Fruit fly (Drosophila melanogaster): ENCODE measurements around the gene CG3529.

CG3529 gene

DNA sequence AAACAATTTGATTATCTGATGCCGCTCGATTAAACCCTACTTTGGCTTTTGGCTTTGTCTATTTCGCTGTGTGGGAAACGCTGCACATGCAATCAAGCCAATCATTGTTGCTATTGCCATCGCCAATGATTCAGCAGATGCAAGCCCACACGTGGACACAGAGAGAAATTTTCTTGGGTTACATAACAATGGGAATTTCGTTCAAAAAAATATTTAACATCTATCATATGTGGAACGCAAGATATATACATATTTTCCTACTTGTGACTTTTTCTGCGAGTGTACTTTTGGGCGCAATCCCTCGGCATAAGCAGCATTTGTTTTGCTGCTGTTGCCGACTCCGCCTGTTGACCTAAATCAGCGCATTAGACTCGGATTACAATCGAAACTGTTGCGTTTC lies 27.3 kb upstream of the CG3529 start:
- TF ChIP-seq CG8478 (optimal IDR thresholded peaks at IDR 0.05), result no peak
- TF ChIP-seq CTCF (optimal IDR thresholded peaks at IDR 0.05), result no peak

DNA sequence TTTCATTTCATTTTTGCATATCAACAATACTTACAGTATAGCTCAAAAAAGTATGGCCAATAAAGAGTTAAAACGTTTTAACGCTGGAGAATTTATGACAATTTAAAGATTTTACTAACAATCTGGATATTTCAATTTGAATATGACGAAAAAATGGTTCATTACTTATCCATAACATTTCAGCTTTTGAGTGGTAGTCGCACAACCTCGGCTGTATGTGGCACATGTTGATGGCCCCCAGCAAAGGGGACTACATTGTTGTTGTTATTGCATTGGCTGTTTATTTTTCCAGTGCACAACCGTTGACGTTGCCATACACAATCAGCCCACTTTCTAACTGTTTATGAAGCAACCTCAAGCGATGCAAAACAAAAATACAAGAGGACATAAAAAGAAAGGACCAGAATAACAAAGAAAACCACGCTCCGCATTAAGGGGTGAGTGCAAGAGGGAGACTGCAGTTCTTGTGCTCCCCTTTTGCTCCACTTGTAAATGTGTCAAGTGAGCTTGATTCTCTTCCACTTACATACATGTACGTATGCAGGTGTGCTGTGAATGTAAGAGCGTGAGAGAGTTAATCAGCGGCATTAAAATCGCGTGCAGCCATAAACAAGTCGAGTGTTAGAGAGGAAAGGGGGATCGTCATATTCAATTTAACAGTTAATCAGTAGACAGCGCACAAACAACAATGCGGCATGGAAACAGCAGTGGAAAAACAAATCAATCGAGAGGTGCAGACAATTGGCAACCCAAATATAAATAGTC lies 26.4 kb upstream of the CG3529 start:
- no peak for TF ChIP-seq CTCF (optimal IDR thresholded peaks at IDR 0.05)
- no peak for TF ChIP-seq CG8478 (optimal IDR thresholded peaks at IDR 0.05)

DNA sequence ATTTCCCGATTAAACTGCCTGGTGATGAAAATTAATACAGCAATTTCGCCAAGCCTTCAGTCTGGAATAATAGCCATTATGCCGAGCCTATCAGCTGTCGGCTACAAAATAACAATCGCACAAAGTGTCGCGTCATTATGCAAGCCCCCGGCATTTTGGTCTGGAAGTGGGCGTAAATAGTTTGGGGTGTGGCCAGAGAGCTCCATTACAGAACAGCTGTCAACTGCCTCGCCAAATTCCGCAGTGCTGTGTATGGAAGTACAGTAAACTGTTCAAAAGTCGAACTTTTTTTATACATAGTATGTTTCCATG lies 25.9 kb upstream of the CG3529 start:
- no peak for TF ChIP-seq CTCF (optimal IDR thresholded peaks at IDR 0.05)
- no peak for TF ChIP-seq CG8478 (optimal IDR thresholded peaks at IDR 0.05)

DNA sequence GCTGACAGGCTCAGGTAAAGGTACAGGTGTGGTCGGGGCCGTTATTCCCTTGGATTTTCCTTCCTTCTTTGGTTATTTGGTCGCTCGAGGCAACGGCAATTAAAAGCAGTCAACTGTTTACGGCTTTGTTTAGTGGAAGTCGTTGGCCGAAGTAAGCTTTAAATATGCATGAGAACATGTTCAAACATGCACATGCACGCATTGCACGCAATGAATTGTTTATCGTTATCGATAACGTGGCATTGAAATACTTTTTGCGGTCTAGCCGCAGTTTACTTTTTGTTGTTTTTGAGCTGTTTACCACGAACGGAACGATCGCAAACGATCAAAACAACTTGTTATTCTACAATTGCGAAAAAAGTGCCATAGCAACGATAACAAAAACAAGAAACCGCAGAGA lies 25.0 kb upstream of the CG3529 start:
- TF ChIP-seq CTCF (optimal IDR thresholded peaks at IDR 0.05), result no peak
- no peak for TF ChIP-seq CG8478 (optimal IDR thresholded peaks at IDR 0.05)

DNA sequence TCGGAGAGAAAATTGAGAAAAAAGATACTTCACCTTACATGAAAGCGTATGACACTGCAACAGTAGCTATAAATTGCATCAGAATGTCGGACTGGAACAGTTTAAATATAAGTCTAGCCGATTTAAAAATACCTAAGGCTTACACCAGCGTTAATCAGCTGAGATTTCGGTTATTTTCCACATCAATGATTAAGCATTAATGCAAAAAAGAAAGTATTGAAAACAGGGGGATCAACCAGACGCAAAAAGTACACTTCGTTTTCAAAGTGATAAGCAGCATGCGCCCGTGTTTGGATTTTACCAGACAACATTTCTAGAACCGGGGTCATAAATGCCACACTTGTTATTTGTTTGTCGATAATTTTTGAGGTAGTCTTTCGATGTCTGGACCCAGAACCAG lies 24.5 kb upstream of the CG3529 start:
- TF ChIP-seq CG8478 (optimal IDR thresholded peaks at IDR 0.05) (no peak), CTCF (optimal IDR thresholded peaks at IDR 0.05) (no peak)

DNA sequence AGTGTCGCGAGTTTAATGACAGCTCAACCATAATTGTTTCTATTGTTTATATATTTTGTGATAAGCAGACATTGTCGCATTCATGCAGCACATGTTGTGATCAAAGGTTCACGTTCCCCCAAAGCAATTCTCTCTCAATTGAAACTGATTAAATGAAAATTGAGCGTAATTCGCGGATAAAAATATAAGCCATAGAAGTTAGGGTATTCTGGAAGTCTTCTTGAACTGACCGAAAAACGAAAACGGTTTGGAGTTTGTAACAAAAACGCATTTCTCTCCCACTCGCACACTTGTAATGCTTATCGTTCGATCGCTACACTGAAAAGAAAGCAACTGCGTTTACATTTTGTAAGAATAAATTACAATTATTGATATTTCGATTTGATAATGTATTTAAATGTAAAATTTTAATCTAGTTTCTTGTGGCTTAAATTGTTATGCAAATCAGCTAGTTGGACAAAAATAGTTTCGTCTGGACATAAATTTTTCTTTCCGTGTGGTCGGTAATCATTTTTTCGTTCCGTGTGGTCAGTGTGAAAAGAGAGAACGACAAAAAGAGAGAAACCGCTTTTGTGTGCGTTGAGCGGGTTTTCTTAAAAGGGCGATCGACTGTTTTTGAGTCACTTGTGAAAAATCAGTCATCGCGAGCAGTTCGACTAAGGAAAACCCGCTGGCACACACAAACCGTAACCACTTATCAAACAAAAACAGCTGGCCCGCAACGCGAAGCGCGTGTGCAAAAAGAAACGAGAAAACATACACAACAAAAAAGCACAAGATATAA lies 23.8 kb upstream of the CG3529 start, which contains the start of gene aay:
TSS of gene aay (plus strand) at position 618 of the 784 bp plus-strand sequence.
- TF ChIP-seq CTCF (optimal IDR thresholded peaks at IDR 0.05) (no peak), CG8478 (optimal IDR thresholded peaks at IDR 0.05) (no peak)

DNA sequence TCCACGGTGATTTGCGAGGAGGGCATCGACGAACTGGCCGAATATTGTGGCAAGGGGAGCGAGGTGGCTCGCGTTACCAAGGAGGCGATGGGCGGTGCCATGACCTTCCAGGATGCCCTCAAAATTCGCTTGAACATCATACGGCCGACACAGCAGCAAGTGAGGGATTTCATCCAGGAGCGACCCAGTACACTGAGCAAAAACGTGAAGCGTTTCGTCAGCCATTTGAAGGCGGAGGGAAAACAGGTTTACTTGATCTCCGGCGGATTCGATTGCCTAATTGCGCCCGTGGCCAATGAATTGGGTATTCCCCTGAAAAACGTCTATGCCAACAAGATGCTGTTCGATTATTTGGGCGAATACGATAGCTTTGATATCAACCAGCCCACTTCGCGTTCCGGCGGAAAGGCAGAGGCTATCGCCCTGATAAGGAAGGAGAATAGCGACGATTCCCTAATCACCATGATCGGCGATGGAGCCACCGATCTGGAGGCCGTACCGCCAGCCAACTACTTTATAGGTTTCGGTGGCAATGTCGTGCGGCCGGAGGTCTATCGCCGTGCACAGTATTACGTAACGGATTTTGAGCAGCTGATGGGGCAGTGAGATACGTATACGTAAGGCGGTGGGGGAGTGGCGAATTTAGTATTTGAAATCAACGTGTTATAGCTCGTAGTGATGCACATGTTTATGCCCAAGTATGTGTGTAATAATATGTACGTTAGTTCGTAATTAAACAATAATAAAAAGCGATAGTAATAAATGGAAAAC lies 22.7 kb upstream of the CG3529 start:
- TF ChIP-seq CG8478 (optimal IDR thresholded peaks at IDR 0.05) (no peak), CTCF (optimal IDR thresholded peaks at IDR 0.05) (no peak)

DNA sequence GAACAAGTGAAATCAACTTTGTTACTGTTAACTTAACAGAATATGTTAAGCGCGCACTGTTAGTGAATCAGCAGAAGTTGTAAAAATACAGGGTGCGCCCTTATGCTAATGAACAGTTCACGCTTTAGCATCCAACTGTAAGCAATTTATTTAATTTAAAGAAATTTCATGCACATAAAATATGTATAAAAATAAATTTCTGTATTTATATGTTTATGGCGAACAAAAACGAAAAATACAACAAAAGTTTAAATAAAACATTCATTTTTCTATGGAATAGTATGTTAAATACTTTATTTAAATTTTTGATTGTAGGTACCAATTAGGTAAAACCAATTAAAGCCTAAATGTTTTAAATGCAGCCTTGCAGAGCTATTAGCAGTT lies 22.1 kb upstream of the CG3529 start:
- TF ChIP-seq CG8478 (optimal IDR thresholded peaks at IDR 0.05), result no peak
- TF ChIP-seq CTCF (optimal IDR thresholded peaks at IDR 0.05), result no peak

DNA sequence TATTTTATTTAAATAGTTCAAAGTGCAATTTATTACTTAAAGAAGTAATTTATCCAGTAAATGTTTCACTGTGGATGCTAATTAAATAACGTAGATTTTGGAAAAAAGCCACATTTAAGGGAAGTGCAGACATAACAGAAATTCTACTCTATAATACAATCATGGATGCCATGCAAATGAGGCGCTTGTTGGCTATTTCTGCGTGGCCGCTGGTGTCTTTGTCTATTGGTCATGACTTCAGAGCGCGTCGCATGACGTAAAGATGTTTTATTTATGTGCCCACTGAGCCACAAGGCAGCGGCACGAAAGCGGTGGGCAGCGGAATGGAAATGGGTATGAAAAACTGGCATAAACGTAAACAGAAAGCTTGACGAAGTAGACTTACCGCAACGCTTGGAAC lies 20.8 kb upstream of the CG3529 start:
- TF ChIP-seq CG8478 (optimal IDR thresholded peaks at IDR 0.05), result no peak
- TF ChIP-seq CTCF (optimal IDR thresholded peaks at IDR 0.05), result no peak

DNA sequence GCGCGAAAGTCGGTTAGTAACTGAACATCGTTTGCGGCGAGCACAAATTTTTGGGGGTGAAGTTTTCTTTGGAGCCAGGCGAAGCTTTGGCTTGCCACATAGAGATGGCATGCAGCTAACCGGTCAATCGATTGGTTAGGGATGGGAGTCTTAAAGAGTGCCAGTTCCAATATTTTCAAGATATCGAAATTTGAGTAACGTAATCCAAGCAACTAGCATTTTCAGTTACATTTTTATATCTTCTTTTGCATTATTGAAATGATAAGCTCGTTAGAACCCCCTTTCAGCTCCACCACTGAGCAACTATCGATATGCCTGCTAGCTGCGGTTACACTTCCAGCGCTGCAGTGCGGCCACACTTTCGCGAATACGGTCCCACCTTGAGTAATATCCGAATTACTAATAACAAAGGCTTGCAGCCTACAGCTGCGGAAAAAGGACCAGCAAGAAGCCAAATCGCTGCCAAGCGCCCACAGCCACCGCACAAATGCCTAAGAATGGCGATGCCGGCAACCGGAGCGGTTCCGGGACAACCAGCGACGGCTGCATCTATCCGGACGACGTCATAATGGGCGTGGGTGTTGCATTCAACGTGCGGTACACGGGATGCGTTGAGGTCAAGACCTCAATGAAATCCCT lies 19.9 kb upstream of the CG3529 start, which contains the start of the genes Atat and Shc:
TSS of gene Atat (minus strand) at position 103 of the 639 bp plus-strand sequence.
TSS of gene Shc (plus strand) at position 355 of the 639 bp plus-strand sequence.
- TF ChIP-seq CG8478 (optimal IDR thresholded peaks at IDR 0.05) (no peak), CTCF (optimal IDR thresholded peaks at IDR 0.05) (peak; percentile 11 to 53)

DNA sequence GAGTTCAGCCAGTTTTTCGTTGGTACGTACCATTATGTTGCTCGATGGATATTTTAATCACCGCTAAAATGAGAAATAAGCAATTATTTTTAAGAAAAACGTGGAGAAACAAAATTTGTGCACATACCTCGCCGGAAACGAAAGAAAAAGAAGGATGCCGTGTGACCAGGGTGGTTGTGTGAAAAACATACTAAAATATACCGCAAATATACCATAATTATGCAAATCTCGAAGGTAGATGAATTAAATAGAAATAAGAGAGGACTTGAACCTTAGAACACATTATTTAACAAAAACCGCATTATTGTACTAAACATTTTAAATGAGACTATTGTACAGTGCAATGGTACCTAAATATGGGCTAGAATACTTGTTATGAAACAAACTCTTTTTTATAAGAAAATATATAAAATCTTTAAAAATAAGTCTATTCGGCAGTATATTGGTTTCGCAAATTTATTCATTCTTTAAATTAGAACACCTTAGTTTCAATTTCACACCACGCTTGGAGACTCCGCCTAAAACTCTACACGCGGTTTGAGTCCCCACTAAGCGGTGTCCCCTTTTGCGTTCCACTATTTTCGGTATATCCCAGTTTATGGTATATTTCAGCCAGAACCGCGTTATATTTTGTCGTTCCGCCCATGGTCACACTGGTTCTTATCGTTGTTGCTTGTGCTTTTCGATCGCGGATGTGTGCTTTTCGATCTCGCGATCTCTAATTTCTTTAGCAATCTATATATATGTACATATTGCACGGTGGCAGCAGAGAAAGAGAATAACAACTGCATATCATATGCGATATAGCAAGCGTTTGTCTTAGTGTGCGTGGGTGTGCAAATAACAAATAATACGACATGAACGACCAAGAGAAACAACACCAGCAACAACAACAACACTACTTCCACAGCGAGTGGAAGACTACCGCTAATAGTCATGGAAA lies 16.7 kb upstream of the CG3529 start, which contains the start of the genes RpS17 and MTF-1:
TSS of gene RpS17 (minus strand) at position 157 of the 943 bp plus-strand sequence.
TSS of gene MTF-1 (plus strand) at position 648 of the 943 bp plus-strand sequence.
- TF ChIP-seq CG8478 (optimal IDR thresholded peaks at IDR 0.05) (no peak), CTCF (optimal IDR thresholded peaks at IDR 0.05) (peak; percentile 42 to 64)

DNA sequence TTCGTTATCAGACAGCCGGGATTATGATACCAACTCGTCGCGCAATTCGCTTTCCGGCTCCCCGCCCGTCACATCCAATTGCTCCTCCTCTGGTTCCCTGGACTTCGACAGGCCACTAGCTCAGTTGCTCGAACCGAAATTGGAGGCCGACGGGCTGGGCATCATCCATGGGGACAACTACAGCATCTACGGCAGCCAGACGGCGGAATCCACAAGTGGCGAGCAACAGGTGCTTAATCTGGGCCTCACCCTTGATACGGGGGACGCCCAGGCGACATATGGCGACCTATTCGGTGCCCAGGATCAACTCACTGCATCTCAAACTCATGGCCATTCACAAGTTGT lies 16.1 kb upstream of the CG3529 start:
- TF ChIP-seq CG8478 (optimal IDR thresholded peaks at IDR 0.05) (no peak), CTCF (optimal IDR thresholded peaks at IDR 0.05) (no peak)

DNA sequence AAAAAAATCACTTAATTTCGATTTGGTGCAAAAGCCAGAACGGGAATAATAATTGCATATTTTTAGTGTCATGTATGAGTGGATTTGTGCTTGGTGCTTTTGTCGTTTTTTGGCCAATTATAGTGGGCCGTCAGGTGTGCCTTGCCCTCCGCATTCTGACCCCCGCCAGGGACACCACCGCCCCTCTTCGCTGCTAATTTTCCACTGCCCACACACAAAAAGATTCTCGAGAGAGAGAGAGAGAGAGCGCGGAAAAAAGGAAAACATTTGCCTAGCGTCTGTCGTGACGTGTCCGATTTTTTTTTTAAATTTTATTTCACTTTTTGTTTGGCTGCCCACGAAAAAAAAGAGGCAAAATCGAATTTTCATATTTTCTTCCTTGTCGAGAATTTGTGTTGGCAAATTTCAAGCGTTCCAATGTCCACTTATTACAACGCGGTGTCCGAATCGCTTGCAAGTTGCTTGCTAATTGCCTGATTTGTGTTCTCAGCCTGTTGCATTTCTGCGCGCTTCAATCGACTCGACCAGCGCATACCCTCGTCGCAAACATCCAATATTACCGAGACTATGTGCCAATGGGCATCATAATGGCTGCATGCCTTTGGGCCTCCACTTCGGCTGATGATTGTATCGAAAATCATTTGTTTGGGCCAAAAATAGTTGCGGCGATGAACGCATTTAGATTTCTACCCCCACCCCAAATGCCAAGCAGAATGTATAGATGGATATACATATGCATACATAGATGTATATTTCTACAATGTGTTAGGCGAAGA lies 14.6 kb upstream of the CG3529 start:
- TF ChIP-seq CTCF (optimal IDR thresholded peaks at IDR 0.05), result no peak
- no peak for TF ChIP-seq CG8478 (optimal IDR thresholded peaks at IDR 0.05)

All from S2 (cell line).